Fruit fly (Drosophila melanogaster) whole organism, embryonic: Measurements from ENCODE around the gene Rbfox1.

Experiments used
- CG10267 ChIP-seq: fragments of 200-800 bp; sonication (Bioruptor generic); optimal IDR thresholded peaks from 2 replicates; lab custom pipeline; 2018; ENCODE audit warnings: missing biosample characterization, mild to moderate bottlenecking, missing genetic modification characterization, moderate library complexity
- CG10462 ChIP-seq: fragments of 200-800 bp; sonication (Bioruptor generic); optimal IDR thresholded peaks from 2 replicates; lab custom pipeline; 2016; ENCODE audit warnings: missing biosample characterization, missing genetic modification characterization
- CG10959 ChIP-seq: fragments of 200-800 bp; sonication (Bioruptor generic); IDR thresholded peaks from 2 replicates; pipeline ENCODE4 v1.3.6; 2022; ENCODE audit warnings: missing biosample characterization, missing genetic modification characterization
- CG11560 ChIP-seq: fragments of 200-800 bp; sonication (Bioruptor generic); IDR thresholded peaks from 3 replicates; pipeline ENCODE4 v1.3.6; 2022; ENCODE audit warnings: missing biosample characterization, missing genetic modification characterization
- CG11695 ChIP-seq: fragments of 200-800 bp; sonication (Bioruptor generic); IDR thresholded peaks from 3 replicates; pipeline ENCODE4 v1.3.6; 2022; ENCODE audit warnings: missing biosample characterization, missing genetic modification characterization
- CG12155 ChIP-seq: fragments of 200-800 bp; sonication (Bioruptor generic); optimal IDR thresholded peaks from 3 replicates; lab custom pipeline; 2016; ENCODE audit warnings: missing biosample characterization, missing genetic modification characterization
- CG15514 ChIP-seq: fragments of 200-800 bp; sonication (Bioruptor generic); optimal IDR thresholded peaks from 3 replicates; lab custom pipeline; 2017; ENCODE audit warnings: missing biosample characterization, missing genetic modification characterization, mild to moderate bottlenecking, moderate library complexity, missing genetic modification reagents
- CG15696 ChIP-seq: fragments of 200-800 bp; sonication (Bioruptor generic); optimal IDR thresholded peaks from 2 replicates; lab custom pipeline; 2019; ENCODE audit warnings: missing biosample characterization, mild to moderate bottlenecking, missing genetic modification characterization, moderate library complexity
- CG16779 ChIP-seq: fragments of 200-800 bp; sonication (Bioruptor generic); IDR thresholded peaks from 2 replicates; pipeline ENCODE4 v1.3.6; 2022; ENCODE audit warnings: missing biosample characterization, missing genetic modification characterization
- CG17359 ChIP-seq: fragments of 200-800 bp; sonication (Bioruptor generic); optimal IDR thresholded peaks from 3 replicates; lab custom pipeline; 2018; ENCODE audit warnings: missing biosample characterization, mild to moderate bottlenecking, missing genetic modification characterization, moderate library complexity
- CG18619 ChIP-seq: fragments of 200-800 bp; sonication (Bioruptor generic); optimal IDR thresholded peaks from 3 replicates; lab custom pipeline; 2017; ENCODE audit warnings: missing biosample characterization, mild to moderate bottlenecking, missing genetic modification characterization
- CG30020 ChIP-seq: fragments of 200-800 bp; optimal IDR thresholded peaks from 2 replicates; lab custom pipeline; 2019; ENCODE audit warnings: missing biosample characterization, mild to moderate bottlenecking, missing genetic modification characterization, moderate library complexity
- CG31365 ChIP-seq: fragments of 200-800 bp; sonication (Bioruptor generic); optimal IDR thresholded peaks from 2 replicates; lab custom pipeline; 2018; ENCODE audit warnings: missing biosample characterization, mild to moderate bottlenecking, missing genetic modification characterization
- CG31441 ChIP-seq: fragments of 200-800 bp; sonication (Bioruptor generic); IDR thresholded peaks from 2 replicates; pipeline ENCODE4 v1.3.6; 2022; ENCODE audit warnings: missing biosample characterization, missing genetic modification characterization
- CG32767 ChIP-seq: fragments of 200-800 bp; sonication (Bioruptor generic); IDR thresholded peaks from 2 replicates; pipeline ENCODE4 v1.3.6; 2022; ENCODE audit warnings: missing biosample characterization, missing genetic modification characterization
- CG8281 ChIP-seq: fragments of 200-800 bp; sonication (Bioruptor generic); optimal IDR thresholded peaks from 2 replicates; lab custom pipeline; 2018; ENCODE audit warnings: missing biosample characterization, mild to moderate bottlenecking, missing genetic modification characterization, moderate library complexity
- Dad ChIP-seq: fragments of 200-800 bp; sonication (Bioruptor generic); optimal IDR thresholded peaks from 3 replicates; lab custom pipeline; 2016; ENCODE audit warnings: missing biosample characterization, missing genetic modification characterization
- E2f2 ChIP-seq: fragments of 200-800 bp; sonication (Bioruptor generic); IDR thresholded peaks from 2 replicates; pipeline ENCODE4 v1.3.6; 2022; ENCODE audit warnings: missing biosample characterization, missing genetic modification characterization
- Ets65A ChIP-seq: fragments of 200-800 bp; sonication (Bioruptor generic); peaks from one replicate; lab custom pipeline; 2016; ENCODE audit warnings: missing biosample characterization, missing genetic modification characterization
- Gug ChIP-seq: fragments of 200-800 bp; sonication (Bioruptor generic); IDR thresholded peaks from 4 replicates; pipeline ENCODE4 v1.3.6; 2022; ENCODE audit warnings: missing biosample characterization, missing genetic modification characterization
- HHEX ChIP-seq: fragments of 200-800 bp; sonication (Bioruptor generic); optimal IDR thresholded peaks from 3 replicates; lab custom pipeline; 2017; ENCODE audit warnings: missing biosample characterization, mild to moderate bottlenecking, missing genetic modification characterization, missing genetic modification reagents
- HLHmδ ChIP-seq: fragments of 200-800 bp; sonication (Bioruptor generic); optimal IDR thresholded peaks from 2 replicates; lab custom pipeline; 2018; ENCODE audit warnings: missing biosample characterization, mild to moderate bottlenecking, missing genetic modification characterization, moderate library complexity
- NK7.1 ChIP-seq: fragments of 200-800 bp; sonication (Bioruptor generic); optimal IDR thresholded peaks from 3 replicates; lab custom pipeline; 2016; ENCODE audit warnings: missing biosample characterization, missing genetic modification characterization
- Nf-YC ChIP-seq: fragments of 200-800 bp; optimal IDR thresholded peaks from 3 replicates; lab custom pipeline; 2019; ENCODE audit warnings: missing biosample characterization, mild to moderate bottlenecking, missing genetic modification characterization, moderate library complexity
- NfI ChIP-seq: fragments of 200-800 bp; sonication (Bioruptor generic); optimal IDR thresholded peaks from 3 replicates; lab custom pipeline; 2018; ENCODE audit warnings: missing biosample characterization, mild to moderate bottlenecking, missing genetic modification characterization, moderate library complexity
- Scr ChIP-seq: fragments of 200-800 bp; sonication (Bioruptor generic); IDR thresholded peaks from 2 replicates; pipeline ENCODE4 v1.3.6; 2022; ENCODE audit warnings: missing biosample characterization, missing genetic modification characterization; ENCODE audit not compliant: partially characterized antibody
- Xrp1 ChIP-seq: fragments of 200-800 bp; sonication (Bioruptor generic); IDR thresholded peaks from 2 replicates; pipeline ENCODE4 v1.3.6; 2022; ENCODE audit warnings: missing biosample characterization, missing genetic modification characterization
- ac ChIP-seq: fragments of 200-800 bp; sonication (Bioruptor generic); optimal IDR thresholded peaks from 3 replicates; lab custom pipeline; 2017; ENCODE audit warnings: missing biosample characterization, mild to moderate bottlenecking, missing genetic modification characterization
- ara ChIP-seq: fragments of 200-800 bp; sonication (Bioruptor generic); IDR thresholded peaks from 2 replicates; pipeline ENCODE4 v1.3.6; 2022; ENCODE audit warnings: missing biosample characterization, missing genetic modification characterization
- crol ChIP-seq: fragments of 200-800 bp; sonication (Bioruptor generic); IDR thresholded peaks from 2 replicates; pipeline ENCODE4 v1.3.6; 2022; ENCODE audit warnings: missing biosample characterization, missing genetic modification characterization
- cwo ChIP-seq: fragments of 200-800 bp; sonication (Bioruptor generic); optimal IDR thresholded peaks from 3 replicates; lab custom pipeline; 2017; ENCODE audit warnings: missing biosample characterization, missing genetic modification characterization, mild to moderate bottlenecking, moderate library complexity, missing genetic modification reagents
- esg ChIP-seq: fragments of 200-800 bp; sonication (Bioruptor generic); conservative IDR thresholded peaks from 2 replicates; pipeline ENCODE4 v1.3.6; 2022; ENCODE audit warnings: missing biosample characterization, missing genetic modification characterization
- ewg ChIP-seq: fragments of 200-800 bp; sonication (Bioruptor generic); optimal IDR thresholded peaks from 3 replicates; lab custom pipeline; 2017; ENCODE audit warnings: mild to moderate bottlenecking, missing biosample characterization, missing genetic modification reagents, missing genetic modification characterization
- ftz-f1 ChIP-seq: fragments of 200-800 bp; sonication (Bioruptor generic); optimal IDR thresholded peaks from 2 replicates; lab custom pipeline; 2016; ENCODE audit warnings: missing biosample characterization, missing genetic modification characterization
- gcm2 ChIP-seq: fragments of 200-800 bp; sonication (Bioruptor generic); optimal IDR thresholded peaks from 2 replicates; lab custom pipeline; 2016; ENCODE audit warnings: missing biosample characterization, missing genetic modification characterization
- gfzf ChIP-seq: fragments of 200-800 bp; sonication (Bioruptor generic); optimal IDR thresholded peaks from 2 replicates; lab custom pipeline; 2016; ENCODE audit warnings: missing biosample characterization, mild to moderate bottlenecking, missing genetic modification characterization, moderate library complexity
- grau ChIP-seq: fragments of 200-800 bp; optimal IDR thresholded peaks from 3 replicates; lab custom pipeline; 2019; ENCODE audit warnings: missing biosample characterization, mild to moderate bottlenecking, missing genetic modification characterization, moderate library complexity
- lab ChIP-seq: fragments of 200-800 bp; sonication (Bioruptor generic); optimal IDR thresholded peaks from 3 replicates; lab custom pipeline; 2017; ENCODE audit warnings: missing biosample characterization, missing genetic modification characterization, mild to moderate bottlenecking, moderate library complexity, missing genetic modification reagents
- maf-S ChIP-seq: fragments of 200-800 bp; sonication (Bioruptor generic); optimal IDR thresholded peaks from 2 replicates; lab custom pipeline; 2016; ENCODE audit warnings: missing biosample characterization, missing genetic modification characterization
- odd ChIP-seq: fragments of 200-800 bp; sonication (Bioruptor generic); optimal IDR thresholded peaks from 2 replicates; lab custom pipeline; 2017; ENCODE audit warnings: missing biosample characterization, mild to moderate bottlenecking, missing genetic modification characterization
- p53 ChIP-seq: fragments of 200-800 bp; sonication (Bioruptor generic); optimal IDR thresholded peaks from 2 replicates; lab custom pipeline; 2016; ENCODE audit warnings: missing biosample characterization, missing genetic modification characterization
- prd ChIP-seq, 3 experiments: fragments of >200 bp in 2 of 3; fragments of 200-800 bp in 1 of 3; sonication (Bioruptor generic) in 1 of 3; optimal IDR thresholded peaks in 2 of 3; IDR thresholded peaks in 1 of 3; 2 replicates in 2 of 3; 3 replicates in 1 of 3; pipeline versions ENCODE4 v1.3.6 to Lab custom; 2017 to 2022; ENCODE audit warnings: missing biosample characterization in 1 of 3, missing genetic modification characterization in 1 of 3
- ranshi ChIP-seq: fragments of 200-800 bp; sonication (Bioruptor generic); IDR thresholded peaks from 2 replicates; pipeline ENCODE4 v1.3.6; 2022; ENCODE audit warnings: missing biosample characterization, missing genetic modification characterization
- slou ChIP-seq: fragments of 200-800 bp; sonication (Bioruptor generic); optimal IDR thresholded peaks from 3 replicates; lab custom pipeline; 2016; ENCODE audit warnings: missing biosample characterization, missing genetic modification characterization
- sna ChIP-seq: fragments of 200-800 bp; sonication (Bioruptor generic); IDR thresholded peaks from 2 replicates; pipeline ENCODE4 v1.3.6; 2022; ENCODE audit warnings: missing biosample characterization, missing genetic modification characterization; ENCODE audit not compliant: partially characterized antibody
- tio ChIP-seq: fragments of 200-800 bp; sonication (Bioruptor generic); optimal IDR thresholded peaks from 2 replicates; lab custom pipeline; 2017; ENCODE audit warnings: missing biosample characterization, missing genetic modification characterization, inconsistent platforms
- unc-4 ChIP-seq: fragments of 200-800 bp; sonication (Bioruptor generic); IDR thresholded peaks from 2 replicates; pipeline ENCODE4 v1.3.6; 2022; ENCODE audit warnings: missing biosample characterization, missing genetic modification characterization; ENCODE audit not compliant: partially characterized antibody
- vnd ChIP-seq: fragments of 200-800 bp; sonication (Bioruptor generic); IDR thresholded peaks from 3 replicates; pipeline ENCODE4 v1.3.6; 2022; ENCODE audit warnings: missing biosample characterization, missing genetic modification characterization; ENCODE audit not compliant: partially characterized antibody

The Rbfox1 gene

dm6 chr3L:10626199-10626598 lies 145.0 kb downstream of the Rbfox1 start, which contains the start of gene CG34238:
Gene CG34238, plus strand, starts transcription at chr3L:10626499.
- TF ChIP-seq Nf-YC (tag; lab: Kevin White, UChicago) (no peak), CG15696 (no peak), odd (GFP tag; lab: Kevin White, UChicago) (no peak), CG31365 (tag; lab: Kevin White, UChicago) (no peak), Ets65A (GFP tag; lab: Kevin White, UChicago) (no peak), CG15514 (GFP tag; lab: Kevin White, UChicago) (no peak), cwo (GFP tag; lab: Kevin White, UChicago) (no peak), CG12155 (GFP tag; lab: Kevin White, UChicago) (no peak), lab (GFP tag; lab: Kevin White, UChicago) (no peak), grau (no peak), CG10959 (GFP tag; lab: Robert Waterston, UW) (no peak), Gug (GFP tag; lab: Robert Waterston, UW) (no peak), Scr (GFP tag; lab: Robert Waterston, UW) (no peak), ara (GFP tag; lab: Robert Waterston, UW) (no peak)
- TF ChIP-seq, all 482 proteins: peak for 0

dm6 chr3L:10628384-10628783 lies 147.2 kb downstream of the Rbfox1 start, which contains the start of gene CG14151:
Gene CG14151, minus strand, starts transcription at chr3L:10628484.
- TF ChIP-seq p53 (GFP tag; lab: Kevin White, UChicago) (no peak), CG10462 (GFP tag; lab: Kevin White, UChicago) (no peak), CG10267 (tag; lab: Kevin White, UChicago) (no peak), unc-4 (GFP tag; lab: Robert Waterston, UW) (no peak), tio (GFP tag; lab: Kevin White, UChicago) (no peak), E2f2 (GFP tag; lab: Robert Waterston, UW) (no peak), CG11560 (tag; lab: Robert Waterston, UW) (no peak), ranshi (GFP tag; lab: Robert Waterston, UW) (no peak), vnd (no peak), CG16779 (GFP tag; lab: Robert Waterston, UW) (no peak), HHEX (no peak), sna (GFP tag; lab: Robert Waterston, UW) (no peak), NfI (no peak), CG31441 (no peak), ftz-f1 (GFP tag; lab: Kevin White, UChicago) (no peak), CG30020 (no peak), NK7.1 (GFP tag; lab: Kevin White, UChicago) (no peak)

dm6 chr3L:10629969-10630368 lies 148.8 kb downstream of the Rbfox1 start, which contains the start of gene CG42536:
Gene CG42536, minus strand, starts transcription at chr3L:10630069.
- TF ChIP-seq ewg (no peak), crol (GFP tag; lab: Robert Waterston, UW) (no peak), esg (no peak), prd (optimal IDR thresholded peaks at IDR 0.05; lab: Kevin White, UChicago) (no peak), prd (GFP tag; IDR thresholded peaks at IDR 0.05; lab: Robert Waterston, UW) (no peak), CG11695 (GFP tag; lab: Robert Waterston, UW) (no peak), CG17359 (no peak), Xrp1 (GFP tag; lab: Robert Waterston, UW) (no peak), slou (GFP tag; lab: Kevin White, UChicago) (no peak), CG18619 (GFP tag; lab: Kevin White, UChicago) (no peak), HLHmδ (no peak), CG8281 (no peak), gcm2 (GFP tag; lab: Kevin White, UChicago) (no peak), maf-S (GFP tag; lab: Kevin White, UChicago) (no peak), gfzf (no peak), Dad (GFP tag; lab: Kevin White, UChicago) (no peak), ac (no peak), sna (GFP tag; lab: Robert Waterston, UW) (no peak), CG32767 (no peak)
